Fruit fly (Drosophila melanogaster) whole organism, embryonic: ENCODE results near the gene CG10137.

ENCODE experiments used
- Aef1 ChIP-seq: fragments of 200-800 bp; sonication (Bioruptor generic); IDR thresholded peaks from 3 replicates; pipeline ENCODE4 v1.3.6; 2022; ENCODE audit warnings: missing biosample characterization, missing genetic modification characterization
- Atf-2 ChIP-seq: fragments of 200-800 bp; sonication (Bioruptor generic); optimal IDR thresholded peaks from 2 replicates; lab custom pipeline; 2016; ENCODE audit warnings: missing biosample characterization, missing genetic modification characterization
- CG10959 ChIP-seq: fragments of 200-800 bp; sonication (Bioruptor generic); IDR thresholded peaks from 2 replicates; pipeline ENCODE4 v1.3.6; 2022; ENCODE audit warnings: missing biosample characterization, missing genetic modification characterization
- CG10979 ChIP-seq: fragments of 200-800 bp; sonication (Bioruptor generic); optimal IDR thresholded peaks from 2 replicates; lab custom pipeline; 2018; ENCODE audit warnings: missing biosample characterization, mild to moderate bottlenecking, missing genetic modification characterization, moderate library complexity
- CG11398 ChIP-seq: fragments of 200-800 bp; sonication (Bioruptor generic); optimal IDR thresholded peaks from 2 replicates; lab custom pipeline; 2016; ENCODE audit warnings: missing biosample characterization, missing genetic modification characterization
- CG12299 ChIP-seq: fragments of 200-800 bp; sonication (Bioruptor generic); optimal IDR thresholded peaks from 2 replicates; lab custom pipeline; 2018; ENCODE audit warnings: missing biosample characterization, mild to moderate bottlenecking, missing genetic modification characterization
- CG12744 ChIP-seq: fragments of 200-800 bp; sonication (Bioruptor generic); optimal IDR thresholded peaks from 2 replicates; lab custom pipeline; 2016; ENCODE audit warnings: missing biosample characterization, missing genetic modification characterization
- CG14667 ChIP-seq: fragments of 200-800 bp; sonication (Bioruptor generic); IDR thresholded peaks from 2 replicates; pipeline ENCODE4 v1.3.6; 2022; ENCODE audit warnings: missing biosample characterization, missing genetic modification characterization
- CG15514 ChIP-seq: fragments of 200-800 bp; sonication (Bioruptor generic); optimal IDR thresholded peaks from 3 replicates; lab custom pipeline; 2017; ENCODE audit warnings: missing biosample characterization, missing genetic modification characterization, mild to moderate bottlenecking, moderate library complexity, missing genetic modification reagents
- CG17802 ChIP-seq: fragments of 200-800 bp; sonication (Bioruptor generic); optimal IDR thresholded peaks from 2 replicates; lab custom pipeline; 2018; ENCODE audit warnings: missing biosample characterization, mild to moderate bottlenecking, missing genetic modification characterization, moderate library complexity
- CG18599 ChIP-seq: fragments of 200-800 bp; sonication (Bioruptor generic); optimal IDR thresholded peaks from 3 replicates; lab custom pipeline; 2017; ENCODE audit warnings: missing biosample characterization, missing genetic modification characterization, mild to moderate bottlenecking, moderate library complexity, missing genetic modification reagents
- CG2120 ChIP-seq: fragments of 200-800 bp; sonication (Bioruptor generic); optimal IDR thresholded peaks from 3 replicates; lab custom pipeline; 2016; ENCODE audit warnings: missing biosample characterization, missing genetic modification characterization
- CG2889 ChIP-seq: fragments of 200-800 bp; sonication (Bioruptor generic); IDR thresholded peaks from 3 replicates; pipeline ENCODE4 v1.3.6; 2022; ENCODE audit warnings: missing biosample characterization, missing genetic modification characterization
- CG34224 ChIP-seq: fragments of 200-800 bp; sonication (Bioruptor generic); IDR thresholded peaks from 3 replicates; pipeline ENCODE4 v1.3.6; 2022; ENCODE audit warnings: missing biosample characterization, missing genetic modification characterization; ENCODE audit not compliant: partially characterized antibody
- CG9215 ChIP-seq: fragments of 200-800 bp; sonication (Bioruptor generic); IDR thresholded peaks from 2 replicates; pipeline ENCODE4 v1.3.6; 2022; ENCODE audit warnings: missing biosample characterization, missing genetic modification characterization
- Dbx ChIP-seq: fragments of 200-800 bp; sonication (Bioruptor generic); IDR thresholded peaks from 3 replicates; pipeline ENCODE4 v1.3.6; 2022; ENCODE audit warnings: missing biosample characterization, missing genetic modification characterization
- Ets65A ChIP-seq: fragments of 200-800 bp; sonication (Bioruptor generic); peaks from one replicate; lab custom pipeline; 2016; ENCODE audit warnings: missing biosample characterization, missing genetic modification characterization
- Ets97D ChIP-seq: fragments of 200-800 bp; sonication (Bioruptor generic); optimal IDR thresholded peaks from 3 replicates; lab custom pipeline; 2016; ENCODE audit warnings: missing biosample characterization, missing genetic modification characterization
- Gug ChIP-seq: fragments of 200-800 bp; sonication (Bioruptor generic); IDR thresholded peaks from 4 replicates; pipeline ENCODE4 v1.3.6; 2022; ENCODE audit warnings: missing biosample characterization, missing genetic modification characterization
- Hr3 ChIP-seq: fragments of 200-800 bp; sonication (Bioruptor generic); optimal IDR thresholded peaks from 3 replicates; lab custom pipeline; 2016; ENCODE audit warnings: missing biosample characterization, missing genetic modification characterization
- Hr39 ChIP-seq: fragments of >200 bp; optimal IDR thresholded peaks from 2 replicates; lab custom pipeline; 2017
- Hsf ChIP-seq: fragments of 200-800 bp; sonication (Bioruptor generic); optimal IDR thresholded peaks from 3 replicates; lab custom pipeline; 2016; ENCODE audit warnings: missing biosample characterization, missing genetic modification characterization
- Lpt ChIP-seq: fragments of >200 bp; optimal IDR thresholded peaks from 2 replicates; lab custom pipeline; 2018; ENCODE audit warnings: missing biosample characterization, missing genetic modification characterization
- Med ChIP-seq: fragments of 200-800 bp; sonication (Bioruptor generic); peaks from one replicate; lab custom pipeline; 2016; ENCODE audit warnings: missing biosample characterization, missing genetic modification characterization, mild to moderate bottlenecking, inconsistent platforms, moderate library complexity
- NC2β ChIP-seq: fragments of 200-800 bp; sonication (Bioruptor generic); optimal IDR thresholded peaks from 2 replicates; lab custom pipeline; 2016; ENCODE audit warnings: missing biosample characterization, missing genetic modification characterization
- Oaz ChIP-seq: fragments of 200-800 bp; sonication (Bioruptor generic); IDR thresholded peaks from 2 replicates; pipeline ENCODE4 v1.3.6; 2022; ENCODE audit warnings: missing biosample characterization, missing genetic modification characterization
- Pdp1 ChIP-seq, 2 experiments: fragments of 200-800 bp; sonication (Bioruptor generic); optimal IDR thresholded peaks; 3 replicates each; lab custom pipeline; 2016; ENCODE audit warnings: missing biosample characterization in 2 of 2, missing genetic modification characterization in 2 of 2, mild to moderate bottlenecking in 1 of 2, moderate library complexity in 1 of 2
- Rfx ChIP-seq: fragments of 200-800 bp; sonication (Bioruptor generic); IDR thresholded peaks from 2 replicates; pipeline ENCODE4 v1.3.6; 2022; ENCODE audit warnings: missing biosample characterization, missing genetic modification characterization
- ab ChIP-seq: fragments of 200-800 bp; sonication (Bioruptor generic); optimal IDR thresholded peaks from 2 replicates; lab custom pipeline; 2016; ENCODE audit warnings: missing biosample characterization, missing genetic modification characterization
- al ChIP-seq: fragments of 200-800 bp; sonication (Bioruptor generic); IDR thresholded peaks from 2 replicates; pipeline ENCODE4 v1.3.6; 2022; ENCODE audit warnings: missing biosample characterization, missing genetic modification characterization
- br ChIP-seq: fragments of >200 bp; optimal IDR thresholded peaks from 2 replicates; lab custom pipeline; 2017
- chinmo ChIP-seq: fragments of 200-800 bp; sonication (Bioruptor generic); IDR thresholded peaks from 4 replicates; pipeline ENCODE4 v1.3.6; 2022; ENCODE audit warnings: missing biosample characterization, missing genetic modification characterization; ENCODE audit not compliant: partially characterized antibody
- crp ChIP-seq, 2 experiments: fragments of 200-800 bp; sonication (Bioruptor generic); optimal IDR thresholded peaks; 2 replicates in 1 of 2; 3 replicates in 1 of 2; lab custom pipeline; 2017; ENCODE audit warnings: missing biosample characterization in 2 of 2, missing genetic modification characterization in 2 of 2, mild to moderate bottlenecking in 1 of 2, moderate library complexity in 1 of 2
- ewg ChIP-seq: fragments of 200-800 bp; sonication (Bioruptor generic); optimal IDR thresholded peaks from 3 replicates; lab custom pipeline; 2017; ENCODE audit warnings: mild to moderate bottlenecking, missing biosample characterization, missing genetic modification reagents, missing genetic modification characterization
- exex ChIP-seq: fragments of 200-800 bp; sonication (Bioruptor generic); optimal IDR thresholded peaks from 4 replicates; lab custom pipeline; 2018; ENCODE audit warnings: missing biosample characterization, mild to moderate bottlenecking, missing genetic modification characterization, moderate library complexity
- fd102C ChIP-seq: fragments of 200-800 bp; sonication (Bioruptor generic); optimal IDR thresholded peaks from 2 replicates; lab custom pipeline; 2018; ENCODE audit warnings: missing biosample characterization, mild to moderate bottlenecking, missing genetic modification characterization, moderate library complexity
- fd64A ChIP-seq: fragments of 200-800 bp; sonication (Bioruptor generic); optimal IDR thresholded peaks from 3 replicates; lab custom pipeline; 2018; ENCODE audit warnings: missing biosample characterization, mild to moderate bottlenecking, missing genetic modification characterization
- gce ChIP-seq: fragments of 200-800 bp; sonication (Bioruptor generic); IDR thresholded peaks from 3 replicates; pipeline ENCODE4 v1.3.6; 2022; ENCODE audit warnings: missing biosample characterization, missing genetic modification characterization
- gt ChIP-seq: fragments of 200-800 bp; sonication (Bioruptor generic); IDR thresholded peaks from 2 replicates; pipeline ENCODE4 v1.3.6; 2022; ENCODE audit warnings: missing biosample characterization, missing genetic modification characterization
- insv ChIP-seq, 2 experiments: fragments of 200-800 bp; sonication (Bioruptor generic); optimal IDR thresholded peaks; 3 replicates each; lab custom pipeline; 2016 to 2018; ENCODE audit warnings: missing biosample characterization in 2 of 2, missing genetic modification characterization in 2 of 2
- lov ChIP-seq, 2 experiments: fragments of 200-800 bp in 1 of 2; fragments of >200 bp in 1 of 2; sonication (Bioruptor generic) in 1 of 2; IDR thresholded peaks in 1 of 2; optimal IDR thresholded peaks in 1 of 2; 2 replicates in 1 of 2; 3 replicates in 1 of 2; pipeline versions ENCODE4 v1.3.6 to Lab custom; 2017 to 2022; ENCODE audit warnings: missing biosample characterization in 1 of 2, missing genetic modification characterization in 1 of 2
- mld ChIP-seq: fragments of 200-800 bp; sonication (Bioruptor generic); IDR thresholded peaks from 3 replicates; pipeline ENCODE4 v1.3.6; 2022; ENCODE audit warnings: missing biosample characterization, missing genetic modification characterization; ENCODE audit not compliant: partially characterized antibody
- pfk ChIP-seq: fragments of 200-800 bp; sonication (Bioruptor generic); optimal IDR thresholded peaks from 2 replicates; lab custom pipeline; 2018; ENCODE audit warnings: missing biosample characterization, mild to moderate bottlenecking, missing genetic modification characterization, moderate library complexity
- seq ChIP-seq: fragments of 200-800 bp; sonication (Bioruptor generic); IDR thresholded peaks from 2 replicates; pipeline ENCODE4 v1.3.6; 2022; ENCODE audit warnings: missing biosample characterization, missing genetic modification characterization
- slbo ChIP-seq: fragments of 200-800 bp; sonication (Bioruptor generic); IDR thresholded peaks from 2 replicates; pipeline ENCODE4 v1.3.6; 2022; ENCODE audit warnings: missing biosample characterization, missing genetic modification characterization
- z ChIP-seq: fragments of 200-800 bp; sonication (Bioruptor generic); IDR thresholded peaks from 3 replicates; pipeline ENCODE4 v1.3.6; 2022; ENCODE audit warnings: missing biosample characterization, missing genetic modification characterization
- zen2 ChIP-seq: fragments of 200-800 bp; sonication (Bioruptor generic); IDR thresholded peaks from 3 replicates; pipeline ENCODE4 v1.3.6; 2022; ENCODE audit warnings: missing biosample characterization, missing genetic modification characterization; ENCODE audit not compliant: partially characterized antibody

Gene CG10137

dm6 chr2L:19508361-19508918 is 18.0 kb upstream of the CG10137 start, which contains the start of gene cyst (continued):
- TF ChIP-seq exex (tag; lab: Kevin White, UChicago) (no peak), insv (GFP tag; optimal IDR thresholded peaks at IDR 0.05; lab: Kevin White, UChicago) (peak in 1 of 2 experiments; percentile 39), Ets97D (GFP tag; lab: Kevin White, UChicago) (peak; percentile 90), Aef1 (GFP tag; lab: Robert Waterston, UW) (peak; percentile 21; the same call in 1 of the 3 replicates), Lpt (GFP tag; lab: Kevin White, UChicago) (no peak), ab (GFP tag; lab: Kevin White, UChicago) (no peak)

dm6 chr2L:19512184-19512583 is 14.3 kb upstream of the CG10137 start:
- TF ChIP-seq chinmo (GFP tag; lab: Robert Waterston, UW) (no peak), Ets65A (GFP tag; lab: Kevin White, UChicago) (peak; percentile 91), Rfx (GFP tag; lab: Robert Waterston, UW) (no peak)

dm6 chr2L:19516062-19516461 is 10.4 kb upstream of the CG10137 start:
- TF ChIP-seq slbo (GFP tag; lab: Robert Waterston, UW): no peak
- TF ChIP-seq Hr39 (lab: Kevin White, UChicago): no peak
- TF ChIP-seq ewg (GFP tag; lab: Kevin White, UChicago): peak; percentile 80
- TF ChIP-seq al: no peak
- TF ChIP-seq CG12744: no peak
- TF ChIP-seq CG18599 (GFP tag; lab: Kevin White, UChicago): no peak
- no peak for TF ChIP-seq CG12299
- no peak for TF ChIP-seq CG2889 (GFP tag; lab: Robert Waterston, UW)
- TF ChIP-seq Med (GFP tag; lab: Kevin White, UChicago): peak; percentile 53
- no peak for TF ChIP-seq mld
- TF ChIP-seq z (GFP tag; lab: Robert Waterston, UW): no peak
- TF ChIP-seq pfk (GFP tag; lab: Kevin White, UChicago): no peak
- no peak for TF ChIP-seq Hsf (GFP tag; lab: Kevin White, UChicago)
- TF ChIP-seq zen2 (GFP tag; lab: Robert Waterston, UW): no peak
- TF ChIP-seq fd102C (GFP tag; lab: Kevin White, UChicago): no peak
- no peak for TF ChIP-seq lov (optimal IDR thresholded peaks at IDR 0.05; lab: Kevin White, UChicago)
- TF ChIP-seq lov (GFP tag; IDR thresholded peaks at IDR 0.05; lab: Robert Waterston, UW): no peak
- no peak for TF ChIP-seq CG15514 (GFP tag; lab: Kevin White, UChicago)
- no peak for TF ChIP-seq Atf-2 (GFP tag; lab: Kevin White, UChicago)
- peak; percentile 16; the same call in 1 of the 2 replicates for TF ChIP-seq seq (GFP tag; lab: Robert Waterston, UW)
- no peak for TF ChIP-seq CG10959 (GFP tag; lab: Robert Waterston, UW)
- TF ChIP-seq gce: no peak
- no peak for TF ChIP-seq Dbx (GFP tag; lab: Robert Waterston, UW)
- peak in 1 of 2 experiments; percentile 9 for TF ChIP-seq crp (GFP tag; optimal IDR thresholded peaks at IDR 0.05; lab: Kevin White, UChicago)
- no peak for TF ChIP-seq br (lab: Kevin White, UChicago)
- TF ChIP-seq CG11398 (GFP tag; lab: Kevin White, UChicago): no peak
- no peak for TF ChIP-seq Oaz (GFP tag; lab: Robert Waterston, UW)
- TF ChIP-seq fd64A (GFP tag; lab: Kevin White, UChicago): no peak
- TF ChIP-seq NC2β (GFP tag; lab: Kevin White, UChicago): no peak
- no peak for TF ChIP-seq CG14667 (GFP tag; lab: Robert Waterston, UW)
- TF ChIP-seq Hr3 (GFP tag; lab: Kevin White, UChicago): no peak
- no peak for TF ChIP-seq CG34224
- no peak for TF ChIP-seq Gug
- no peak for TF ChIP-seq gt
- no peak for TF ChIP-seq CG10979 (tag; lab: Kevin White, UChicago)
- no peak for TF ChIP-seq CG2120 (GFP tag; lab: Kevin White, UChicago)
- no peak for TF ChIP-seq CG17802 (tag; lab: Kevin White, UChicago)
- TF ChIP-seq Pdp1 (GFP tag; optimal IDR thresholded peaks at IDR 0.05; lab: Kevin White, UChicago): peak in 1 of 2 experiments; percentile 79
- TF ChIP-seq CG9215: no peak
- TF ChIP-seq, all 482 proteins: peak for 5
